Worm (Caenorhabditis elegans): ENCODE measurements around the gene R05H5.4.
A peak's percentile ranks its signal among the peaks of the same experiment; 100 is the strongest.

Gene R05H5.4

ce11 chrII:10204428-10205049 is 4.7 kb upstream of the R05H5.4 start:
- TF ChIP-seq mef-2 (tag; optimal IDR thresholded peaks at IDR 0.05) (no peak), ceh-82 (tag; optimal IDR thresholded peaks at IDR 0.05) (no peak), hpl-2 (GFP tag; optimal IDR thresholded peaks at IDR 0.05) (no peak), nhr-19 (GFP tag; conservative IDR thresholded peaks at IDR 0.05) (0 out of 2 replicates have a peak, but pooled peaks have one; percentile 10), ets-5 (GFP tag; IDR thresholded peaks at IDR 0.05) (no peak), unc-130 (tag; optimal IDR thresholded peaks at IDR 0.05) (peak; percentile 47), C34B4.2 (tag; optimal IDR thresholded peaks at IDR 0.05) (no peak), snu-23 (GFP tag; optimal IDR thresholded peaks at IDR 0.05) (peak; percentile 43), irx-1 (tag; optimal IDR thresholded peaks at IDR 0.05) (no peak), aha-1 (tag; optimal IDR thresholded peaks at IDR 0.05) (no peak), blmp-1 (tag; optimal IDR thresholded peaks at IDR 0.05) (no peak), dsc-1 (tag; optimal IDR thresholded peaks at IDR 0.05) (peak; percentile 28), sox-4 (tag; optimal IDR thresholded peaks at IDR 0.05) (no peak), lin-14 (GFP tag; optimal IDR thresholded peaks at IDR 0.05) (peak; percentile 46), dpl-1 (GFP tag; optimal IDR thresholded peaks at IDR 0.05) (no peak), mdl-1 (tag; optimal IDR thresholded peaks at IDR 0.05) (peak in 1 of 2 experiments; percentile 24), nhr-11 (tag; optimal IDR thresholded peaks at IDR 0.05) (peak; percentile 42), efl-1 (optimal IDR thresholded peaks at IDR 0.05) (no peak), efl-1 (GFP tag; optimal IDR thresholded peaks at IDR 0.05 in 1 of 2) (peak in 1 of 2 experiments; percentile 47), tbx-2 (tag; optimal IDR thresholded peaks at IDR 0.05) (no peak), rnt-1 (tag; optimal IDR thresholded peaks at IDR 0.05) (peak; percentile 74), lsy-2 (tag; optimal IDR thresholded peaks at IDR 0.05) (peak in 1 of 2 experiments; percentile 23), nhr-71 (tag; optimal IDR thresholded peaks at IDR 0.05) (peak; percentile 51), nhr-12 (tag; optimal IDR thresholded peaks at IDR 0.05) (no peak)

- TF ChIP-seq unc-62 (GFP tag; optimal IDR thresholded peaks at IDR 0.05) (no peak), lin-14 (GFP tag; optimal IDR thresholded peaks at IDR 0.05) (no peak), blmp-1 (tag; optimal IDR thresholded peaks at IDR 0.05) (peak; percentile 95)
These were observed 4.0 kb upstream of the R05H5.4 start for ce11 chrII:10203765-10204164.

ce11 chrII:10203067-10203466 is 3.3 kb upstream of the R05H5.4 start:
- TF ChIP-seq dsc-1 (tag; optimal IDR thresholded peaks at IDR 0.05) (peak; percentile 54), blmp-1 (tag; optimal IDR thresholded peaks at IDR 0.05) (peak; percentile 53), ceh-90 (tag; optimal IDR thresholded peaks at IDR 0.05) (no peak), rnt-1 (tag; optimal IDR thresholded peaks at IDR 0.05) (peak; percentile 43), nhr-71 (tag; optimal IDR thresholded peaks at IDR 0.05) (peak; percentile 46)

ce11 chrII:10202275-10202674 is 2.5 kb upstream of the R05H5.4 start:
- peak; percentile 26 for TF ChIP-seq nhr-11 (tag; optimal IDR thresholded peaks at IDR 0.05)
- no peak for TF ChIP-seq dpl-1 (GFP tag; optimal IDR thresholded peaks at IDR 0.05)
- TF ChIP-seq nhr-71 (tag; optimal IDR thresholded peaks at IDR 0.05) = peak; percentile 5
- peak in 1 of 2 experiments; percentile 11 for TF ChIP-seq lin-35 (GFP tag; optimal IDR thresholded peaks at IDR 0.05)
- TF ChIP-seq hpl-2 (GFP tag; optimal IDR thresholded peaks at IDR 0.05) = no peak
- TF ChIP-seq F16B12.6 (tag; optimal IDR thresholded peaks at IDR 0.05) = no peak
- TF ChIP-seq mdl-1 (tag; optimal IDR thresholded peaks at IDR 0.05) = peak in 1 of 2 experiments; percentile 8
- peak; percentile 53 for TF ChIP-seq lin-14 (GFP tag; optimal IDR thresholded peaks at IDR 0.05)
- no peak for TF ChIP-seq unc-86 (tag; optimal IDR thresholded peaks at IDR 0.05)
- no peak for TF ChIP-seq unc-98 (GFP tag; IDR thresholded peaks at IDR 0.05)
- peak; percentile 7 for TF ChIP-seq nhr-47 (tag; optimal IDR thresholded peaks at IDR 0.05)
- peak; percentile 27 for TF ChIP-seq dsc-1 (tag; optimal IDR thresholded peaks at IDR 0.05)
- TF ChIP-seq ceh-82 (tag; optimal IDR thresholded peaks at IDR 0.05) = peak in 1 of 3 experiments; percentile 27
- TF ChIP-seq snpc-4 (tag; optimal IDR thresholded peaks at IDR 0.05) = no peak
- peak in 1 of 2 experiments; percentile 26 for TF ChIP-seq efl-1 (optimal IDR thresholded peaks at IDR 0.05)
- peak in 1 of 2 experiments; percentile 47 for TF ChIP-seq efl-1 (GFP tag; optimal IDR thresholded peaks at IDR 0.05 in 1 of 2)
- TF ChIP-seq rnt-1 (tag; optimal IDR thresholded peaks at IDR 0.05) = peak; percentile 41

- no peak for TF ChIP-seq ets-5 (GFP tag; IDR thresholded peaks at IDR 0.05)
- peak; percentile 46 to 66 (median 50) for TF ChIP-seq ceh-82 (tag; optimal IDR thresholded peaks at IDR 0.05)
- TF ChIP-seq egl-27 (tag; optimal IDR thresholded peaks at IDR 0.05) = no peak
- peak; percentile 66 for TF ChIP-seq unc-130 (tag; optimal IDR thresholded peaks at IDR 0.05)
- peak in 1 of 2 experiments; percentile 78 for TF ChIP-seq ztf-11 (tag; optimal IDR thresholded peaks at IDR 0.05)
- TF ChIP-seq nhr-20 (tag; optimal IDR thresholded peaks at IDR 0.05) = peak; percentile 71
- TF ChIP-seq fkh-8 (tag; optimal IDR thresholded peaks at IDR 0.05) = peak; percentile 58
- no peak for TF ChIP-seq nhr-237 (tag; optimal IDR thresholded peaks at IDR 0.05)
- peak; percentile 5 for TF ChIP-seq skn-1 (tag; optimal IDR thresholded peaks at IDR 0.05)
- TF ChIP-seq lin-15B (tag; optimal IDR thresholded peaks at IDR 0.05) = peak; percentile 49
- TF ChIP-seq isw-1 (GFP tag; IDR thresholded peaks at IDR 0.05) = peak; percentile 43
- TF ChIP-seq Y116A8C.19 (tag; optimal IDR thresholded peaks at IDR 0.05; ENCODE audit: borderline replicate concordance) = no peak
- TF ChIP-seq sup-37 (GFP tag; optimal IDR thresholded peaks at IDR 0.05) = no peak
- TF ChIP-seq tlp-1 (tag; optimal IDR thresholded peaks at IDR 0.05) = no peak
- TF ChIP-seq fkh-4 (tag; optimal IDR thresholded peaks at IDR 0.05; ENCODE audit: borderline replicate concordance) = peak; percentile 79
These were observed 953 bp upstream of the R05H5.4 start, which contains the start of gene arv-1 for ce11 chrII:10200759-10201158. Gene arv-1, minus strand, starts transcription at chrII:10200823.
